Fruit fly (Drosophila melanogaster) whole organism, embryonic: ENCODE measurements around the gene CG33514.

Experiments used
- Antp ChIP-seq: fragments of 200-800 bp; sonication (Bioruptor generic); optimal IDR thresholded peaks from 3 replicates; lab custom pipeline; 2016; ENCODE audit warnings: missing biosample characterization, missing genetic modification characterization
- Asciz ChIP-seq: fragments of 200-800 bp; sonication (Bioruptor generic); optimal IDR thresholded peaks from 2 replicates; lab custom pipeline; 2017; ENCODE audit warnings: missing biosample characterization, mild to moderate bottlenecking, missing genetic modification characterization, missing genetic modification reagents
- Atf6 ChIP-seq: fragments of 200-800 bp; sonication (Bioruptor generic); IDR thresholded peaks from 2 replicates; pipeline ENCODE4 v1.3.6; 2022; ENCODE audit warnings: missing biosample characterization, missing genetic modification characterization
- Bdp1 ChIP-seq: fragments of 200-800 bp; sonication (Bioruptor generic); optimal IDR thresholded peaks from 3 replicates; lab custom pipeline; 2016; ENCODE audit warnings: missing biosample characterization, missing genetic modification characterization
- CG10366 ChIP-seq: fragments of 200-800 bp; sonication (Bioruptor generic); IDR thresholded peaks from 2 replicates; pipeline ENCODE4 v1.3.6; 2022; ENCODE audit warnings: missing biosample characterization, missing genetic modification characterization
- CG1529 ChIP-seq: fragments of 200-800 bp; sonication (Bioruptor generic); optimal IDR thresholded peaks from 3 replicates; lab custom pipeline; 2018; ENCODE audit warnings: missing biosample characterization, missing genetic modification characterization
- CG15514 ChIP-seq: fragments of 200-800 bp; sonication (Bioruptor generic); optimal IDR thresholded peaks from 3 replicates; lab custom pipeline; 2017; ENCODE audit warnings: missing biosample characterization, missing genetic modification characterization, mild to moderate bottlenecking, moderate library complexity, missing genetic modification reagents
- CG16813 ChIP-seq: fragments of 200-800 bp; sonication (Bioruptor generic); IDR thresholded peaks from 3 replicates; pipeline ENCODE4 v1.3.6; 2022; ENCODE audit warnings: missing biosample characterization, missing genetic modification characterization; ENCODE audit not compliant: partially characterized antibody
- CG31441 ChIP-seq: fragments of 200-800 bp; sonication (Bioruptor generic); IDR thresholded peaks from 2 replicates; pipeline ENCODE4 v1.3.6; 2022; ENCODE audit warnings: missing biosample characterization, missing genetic modification characterization
- CG32532 ChIP-seq: fragments of 200-800 bp; sonication (Bioruptor generic); IDR thresholded peaks from 2 replicates; pipeline ENCODE4 v1.3.6; 2022; ENCODE audit warnings: missing biosample characterization, missing genetic modification characterization
- CG3281 ChIP-seq: fragments of 200-800 bp; sonication (Bioruptor generic); optimal IDR thresholded peaks from 3 replicates; lab custom pipeline; 2017; ENCODE audit warnings: missing biosample characterization, mild to moderate bottlenecking, missing genetic modification characterization
- CG33557 ChIP-seq: fragments of 200-800 bp; sonication (Bioruptor generic); optimal IDR thresholded peaks from 2 replicates; lab custom pipeline; 2019; ENCODE audit warnings: missing biosample characterization, mild to moderate bottlenecking, missing genetic modification characterization, moderate library complexity
- CG7987 ChIP-seq: fragments of 200-800 bp; sonication (Bioruptor generic); optimal IDR thresholded peaks from 2 replicates; lab custom pipeline; 2018; ENCODE audit warnings: missing biosample characterization, mild to moderate bottlenecking, missing genetic modification characterization, moderate library complexity
- Dll ChIP-seq: fragments of 200-800 bp; sonication (Bioruptor generic); IDR thresholded peaks from 4 replicates; pipeline ENCODE4 v1.3.6; 2022; ENCODE audit warnings: missing biosample characterization, missing genetic modification characterization; ENCODE audit not compliant: partially characterized antibody
- Gug ChIP-seq: fragments of 200-800 bp; sonication (Bioruptor generic); IDR thresholded peaks from 4 replicates; pipeline ENCODE4 v1.3.6; 2022; ENCODE audit warnings: missing biosample characterization, missing genetic modification characterization
- Lpt ChIP-seq: fragments of >200 bp; optimal IDR thresholded peaks from 2 replicates; lab custom pipeline; 2018; ENCODE audit warnings: missing biosample characterization, missing genetic modification characterization
- MTF-1 ChIP-seq: fragments of 200-800 bp; sonication (Bioruptor generic); optimal IDR thresholded peaks from 2 replicates; lab custom pipeline; 2018; ENCODE audit warnings: missing biosample characterization, mild to moderate bottlenecking, missing genetic modification characterization, borderline replicate concordance
- Mes4 ChIP-seq: fragments of 200-800 bp; sonication (Bioruptor generic); optimal IDR thresholded peaks from 2 replicates; lab custom pipeline; 2016; ENCODE audit warnings: missing biosample characterization, missing genetic modification characterization
- Poxn ChIP-seq: fragments of 200-800 bp; sonication (Bioruptor generic); IDR thresholded peaks from 2 replicates; pipeline ENCODE4 v1.3.6; 2022; ENCODE audit warnings: missing biosample characterization, missing genetic modification characterization
- Spps ChIP-seq: fragments of 200-800 bp; sonication (Bioruptor generic); optimal IDR thresholded peaks from 2 replicates; lab custom pipeline; 2018; ENCODE audit warnings: missing biosample characterization, mild to moderate bottlenecking, missing genetic modification characterization
- Stat92E ChIP-seq, 3 experiments: fragments of >200 bp in 2 of 3; fragments of 200-800 bp in 1 of 3; sonication (Bioruptor generic) in 1 of 3; optimal IDR thresholded peaks; 2 replicates each; lab custom pipeline; 2017 to 2019; ENCODE audit warnings: missing biosample characterization in 3 of 3, missing genetic modification characterization in 3 of 3, mild to moderate bottlenecking in 1 of 3, moderate library complexity in 1 of 3
- Tbp ChIP-seq: fragments of >200 bp; optimal IDR thresholded peaks from 2 replicates; lab custom pipeline; 2018; ENCODE audit warnings: missing biosample characterization, missing genetic modification characterization
- Trl ChIP-seq, 3 experiments: fragments of >200 bp in 2 of 3; fragments of 200-800 bp in 1 of 3; sonication (Bioruptor generic) in 1 of 3; optimal IDR thresholded peaks; 2 replicates in 1 of 3; 3 replicates in 2 of 3; lab custom pipeline; 2016 to 2017; ENCODE audit warnings: missing biosample characterization in 1 of 3, missing genetic modification characterization in 1 of 3
- Xbp1 ChIP-seq: fragments of 200-800 bp; sonication (Bioruptor generic); optimal IDR thresholded peaks from 3 replicates; lab custom pipeline; 2016; ENCODE audit warnings: missing biosample characterization, mild to moderate bottlenecking, missing genetic modification characterization
- Xrp1 ChIP-seq: fragments of 200-800 bp; sonication (Bioruptor generic); IDR thresholded peaks from 2 replicates; pipeline ENCODE4 v1.3.6; 2022; ENCODE audit warnings: missing biosample characterization, missing genetic modification characterization
- ara ChIP-seq: fragments of 200-800 bp; sonication (Bioruptor generic); IDR thresholded peaks from 2 replicates; pipeline ENCODE4 v1.3.6; 2022; ENCODE audit warnings: missing biosample characterization, missing genetic modification characterization
- ash1 ChIP-seq: fragments of 200-800 bp; sonication (Bioruptor generic); optimal IDR thresholded peaks from 2 replicates; lab custom pipeline; 2018; ENCODE audit warnings: missing biosample characterization, mild to moderate bottlenecking, missing genetic modification characterization
- ato ChIP-seq: fragments of 200-800 bp; sonication (Bioruptor generic); IDR thresholded peaks from 2 replicates; pipeline ENCODE4 v1.3.6; 2022; ENCODE audit warnings: missing biosample characterization, missing genetic modification characterization; ENCODE audit not compliant: partially characterized antibody
- bbx ChIP-seq: fragments of 200-800 bp; sonication (Bioruptor generic); IDR thresholded peaks from 2 replicates; pipeline ENCODE4 v1.3.6; 2022; ENCODE audit warnings: missing biosample characterization, missing genetic modification characterization; ENCODE audit not compliant: partially characterized antibody
- cad ChIP-seq: fragments of >200 bp; optimal IDR thresholded peaks from 2 replicates; lab custom pipeline; 2017; ENCODE audit warnings: missing biosample characterization, missing genetic modification characterization
- eve ChIP-seq, 2 experiments: fragments of >200 bp; optimal IDR thresholded peaks; 2 replicates each; lab custom pipeline; 2017; ENCODE audit warnings: missing biosample characterization in 2 of 2, missing genetic modification characterization in 2 of 2
- gem ChIP-seq: fragments of 200-800 bp; sonication (Bioruptor generic); optimal IDR thresholded peaks from 2 replicates; lab custom pipeline; 2019; ENCODE audit warnings: missing biosample characterization, mild to moderate bottlenecking, missing genetic modification characterization, moderate library complexity
- grau ChIP-seq: fragments of 200-800 bp; optimal IDR thresholded peaks from 3 replicates; lab custom pipeline; 2019; ENCODE audit warnings: missing biosample characterization, mild to moderate bottlenecking, missing genetic modification characterization, moderate library complexity
- h ChIP-seq: fragments of >200 bp; optimal IDR thresholded peaks from 2 replicates; lab custom pipeline; 2017
- jumu ChIP-seq: fragments of 200-800 bp; sonication (Bioruptor generic); optimal IDR thresholded peaks from 3 replicates; lab custom pipeline; 2016; ENCODE audit warnings: missing biosample characterization, missing genetic modification characterization
- ken ChIP-seq: fragments of 200-800 bp; sonication (Bioruptor generic); IDR thresholded peaks from 3 replicates; pipeline ENCODE4 v1.3.6; 2022; ENCODE audit warnings: missing biosample characterization, missing genetic modification characterization
- knrl ChIP-seq: fragments of 200-800 bp; sonication (Bioruptor generic); IDR thresholded peaks from 3 replicates; pipeline ENCODE4 v1.3.6; 2022; ENCODE audit warnings: missing biosample characterization, missing genetic modification characterization; ENCODE audit not compliant: partially characterized antibody
- lmd ChIP-seq: fragments of 200-800 bp; sonication (Bioruptor generic); IDR thresholded peaks from 2 replicates; pipeline ENCODE4 v1.3.6; 2022; ENCODE audit warnings: missing biosample characterization, missing genetic modification characterization
- lov ChIP-seq, 2 experiments: fragments of 200-800 bp in 1 of 2; fragments of >200 bp in 1 of 2; sonication (Bioruptor generic) in 1 of 2; IDR thresholded peaks in 1 of 2; optimal IDR thresholded peaks in 1 of 2; 2 replicates in 1 of 2; 3 replicates in 1 of 2; pipeline versions ENCODE4 v1.3.6 to Lab custom; 2017 to 2022; ENCODE audit warnings: missing biosample characterization in 1 of 2, missing genetic modification characterization in 1 of 2
- oc ChIP-seq: fragments of 200-800 bp; sonication (Bioruptor generic); optimal IDR thresholded peaks from 2 replicates; lab custom pipeline; 2018; ENCODE audit warnings: missing biosample characterization, mild to moderate bottlenecking, missing genetic modification characterization, moderate library complexity
- odd ChIP-seq: fragments of 200-800 bp; sonication (Bioruptor generic); optimal IDR thresholded peaks from 2 replicates; lab custom pipeline; 2017; ENCODE audit warnings: missing biosample characterization, mild to moderate bottlenecking, missing genetic modification characterization
- prd ChIP-seq, 3 experiments: fragments of >200 bp in 2 of 3; fragments of 200-800 bp in 1 of 3; sonication (Bioruptor generic) in 1 of 3; optimal IDR thresholded peaks in 2 of 3; IDR thresholded peaks in 1 of 3; 2 replicates in 2 of 3; 3 replicates in 1 of 3; pipeline versions ENCODE4 v1.3.6 to Lab custom; 2017 to 2022; ENCODE audit warnings: missing biosample characterization in 1 of 3, missing genetic modification characterization in 1 of 3
- sens-2 ChIP-seq: fragments of 200-800 bp; sonication (Bioruptor generic); IDR thresholded peaks from 2 replicates; pipeline ENCODE4 v1.3.6; 2022; ENCODE audit warnings: missing biosample characterization, missing genetic modification characterization
- sim ChIP-seq: fragments of 200-800 bp; sonication (Bioruptor generic); IDR thresholded peaks from 2 replicates; pipeline ENCODE4 v1.3.6; 2022; ENCODE audit warnings: missing biosample characterization, missing genetic modification characterization
- sisA ChIP-seq: fragments of 200-800 bp; sonication (Bioruptor generic); IDR thresholded peaks from 2 replicates; pipeline ENCODE4 v1.3.6; 2022; ENCODE audit warnings: missing biosample characterization, missing genetic modification characterization
- sr ChIP-seq: fragments of 200-800 bp; sonication (Bioruptor generic); IDR thresholded peaks from 3 replicates; pipeline ENCODE4 v1.3.6; 2022; ENCODE audit warnings: missing biosample characterization, missing genetic modification characterization
- vfl ChIP-seq: fragments of 200-800 bp; sonication (Bioruptor generic); optimal IDR thresholded peaks from 2 replicates; lab custom pipeline; 2016; ENCODE audit warnings: missing biosample characterization, missing genetic modification characterization
- z ChIP-seq: fragments of 200-800 bp; sonication (Bioruptor generic); IDR thresholded peaks from 3 replicates; pipeline ENCODE4 v1.3.6; 2022; ENCODE audit warnings: missing biosample characterization, missing genetic modification characterization

Gene CG33514

DNA sequence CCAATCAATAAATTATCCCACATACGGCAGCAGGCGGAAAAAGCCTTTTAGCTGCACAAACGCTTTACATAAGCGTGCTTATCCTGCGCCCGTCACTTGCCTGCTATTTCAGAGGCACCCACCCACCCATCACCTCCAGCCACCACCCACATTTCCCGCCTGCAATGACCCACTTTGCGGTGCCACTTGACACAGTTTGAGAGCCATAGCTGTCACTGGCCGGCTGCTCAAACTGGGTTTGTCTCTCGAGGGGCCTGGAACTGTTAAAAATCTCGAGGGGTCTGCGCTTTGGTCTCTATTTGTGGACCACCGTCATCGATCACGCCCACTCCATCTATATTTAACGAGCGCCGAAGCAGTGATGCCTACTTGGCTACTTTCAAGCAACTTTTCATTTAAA is 6.7 kb downstream of the CG33514 start (continued):
- TF ChIP-seq Bdp1 (GFP tag; lab: Kevin White, UChicago), result no peak
- no peak for TF ChIP-seq MTF-1 (GFP tag; lab: Kevin White, UChicago)
- no peak for TF ChIP-seq ash1 (GFP tag; lab: Kevin White, UChicago)
- TF ChIP-seq Antp, result no peak
- no peak for TF ChIP-seq Trl (optimal IDR thresholded peaks at IDR 0.05; lab: Kevin White, UChicago)
- no peak for TF ChIP-seq Trl (GFP tag; optimal IDR thresholded peaks at IDR 0.05; lab: Kevin White, UChicago)
- no peak for TF ChIP-seq ara (GFP tag; lab: Robert Waterston, UW)
- TF ChIP-seq sr (GFP tag; lab: Robert Waterston, UW), result peak; percentile 44; the same call in 1 of the 3 replicates
- TF ChIP-seq CG1529 (GFP tag; lab: Kevin White, UChicago), result no peak
- TF ChIP-seq knrl, result 0 out of 3 replicates have a peak, but pooled peaks have one; percentile 9
- no peak for TF ChIP-seq Mes4
- no peak for TF ChIP-seq Poxn (GFP tag; lab: Robert Waterston, UW)
- TF ChIP-seq ken (GFP tag; lab: Robert Waterston, UW), result 0 out of 3 replicates have a peak, but pooled peaks have one; percentile 11
- TF ChIP-seq Xrp1 (GFP tag; lab: Robert Waterston, UW), result 0 out of 2 replicates have a peak, but pooled peaks have one; percentile 7
- TF ChIP-seq CG3281, result no peak
- TF ChIP-seq Spps (tag; lab: Kevin White, UChicago), result no peak
- TF ChIP-seq vfl (GFP tag; lab: Kevin White, UChicago), result no peak
- TF ChIP-seq CG16813, result 0 out of 3 replicates have a peak, but pooled peaks have one; percentile 10
- peak; percentile 79 for TF ChIP-seq cad (GFP tag; lab: Kevin White, UChicago)
- TF ChIP-seq, all 482 proteins: peak for 8

DNA sequence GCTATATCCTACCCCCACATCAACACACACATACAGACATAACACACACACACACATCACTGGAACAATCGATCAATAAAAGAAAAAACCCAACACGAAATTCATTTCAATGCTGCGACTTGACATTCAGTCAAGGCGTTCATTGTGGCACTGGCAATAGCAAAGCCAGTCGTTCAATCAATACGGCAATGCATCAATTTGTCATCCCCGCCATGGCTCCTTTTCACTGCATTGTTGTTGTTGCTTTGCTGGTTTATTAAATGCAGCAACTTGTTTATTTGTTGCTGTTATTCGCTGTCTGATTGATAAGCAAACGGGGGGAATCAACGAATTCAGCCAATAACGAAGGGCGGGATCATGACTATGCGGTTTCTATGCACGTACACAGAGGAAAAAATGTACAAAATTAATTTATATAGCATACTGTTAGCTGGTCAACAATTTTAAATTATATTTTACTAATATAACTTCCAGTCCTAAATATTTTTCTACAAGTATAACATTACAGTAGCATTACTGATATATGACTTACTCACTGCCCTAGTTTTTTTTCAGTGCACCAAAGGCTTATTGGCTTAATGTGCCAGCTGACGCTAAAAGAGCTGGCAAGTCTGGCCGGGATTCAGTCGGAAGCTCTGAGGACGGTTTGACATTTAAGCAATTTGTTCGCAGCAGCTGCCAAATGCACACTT is 10.6 kb downstream of the CG33514 start:
- peak; percentile 1 for TF ChIP-seq Asciz
- no peak for TF ChIP-seq z (GFP tag; lab: Robert Waterston, UW)
- no peak for TF ChIP-seq Tbp (GFP tag; lab: Kevin White, UChicago)
- TF ChIP-seq lov (optimal IDR thresholded peaks at IDR 0.05; lab: Kevin White, UChicago), result no peak
- no peak for TF ChIP-seq lov (GFP tag; IDR thresholded peaks at IDR 0.05; lab: Robert Waterston, UW)
- no peak for TF ChIP-seq bbx (GFP tag; lab: Robert Waterston, UW)
- no peak for TF ChIP-seq prd (optimal IDR thresholded peaks at IDR 0.05; lab: Kevin White, UChicago)
- TF ChIP-seq prd (GFP tag; IDR thresholded peaks at IDR 0.05; lab: Robert Waterston, UW), result no peak
- no peak for TF ChIP-seq Gug (GFP tag; lab: Robert Waterston, UW)
- no peak for TF ChIP-seq Dll (GFP tag; lab: Robert Waterston, UW)
- no peak for TF ChIP-seq sim
- peak; percentile 53 for TF ChIP-seq CG10366 (GFP tag; lab: Robert Waterston, UW)
- TF ChIP-seq CG32532, result peak; percentile 9; the same call in 1 of the 2 replicates
- no peak for TF ChIP-seq CG7987
- no peak for TF ChIP-seq Lpt (GFP tag; lab: Kevin White, UChicago)
- TF ChIP-seq sens-2 (GFP tag; lab: Robert Waterston, UW), result no peak
- peak; percentile 31 for TF ChIP-seq grau (tag; lab: Kevin White, UChicago)
- no peak for TF ChIP-seq Stat92E (GFP tag; optimal IDR thresholded peaks at IDR 0.05; lab: Kevin White, UChicago)
- TF ChIP-seq CG31441 (GFP tag; lab: Robert Waterston, UW), result 0 out of 2 replicates have a peak, but pooled peaks have one; percentile 21
- no peak for TF ChIP-seq oc (tag; lab: Kevin White, UChicago)
- 0 out of 2 replicates have a peak, but pooled peaks have one; percentile 16 for TF ChIP-seq sisA (GFP tag; lab: Robert Waterston, UW)
- TF ChIP-seq CG33557, result no peak
- no peak for TF ChIP-seq jumu (GFP tag; lab: Kevin White, UChicago)
- TF ChIP-seq odd (GFP tag; lab: Kevin White, UChicago), result no peak
- no peak for TF ChIP-seq CG15514 (GFP tag; lab: Kevin White, UChicago)
- peak in 1 of 2 experiments; percentile 12 for TF ChIP-seq eve (GFP tag; optimal IDR thresholded peaks at IDR 0.05; lab: Kevin White, UChicago)
- TF ChIP-seq lmd (GFP tag; lab: Robert Waterston, UW), result peak; percentile 34; the same call in 1 of the 2 replicates
- no peak for TF ChIP-seq ato (GFP tag; lab: Robert Waterston, UW)
- peak; percentile 23; the same call in 1 of the 2 replicates for TF ChIP-seq Atf6
- TF ChIP-seq gem, result peak; percentile 65
- TF ChIP-seq Xbp1 (GFP tag; lab: Kevin White, UChicago), result peak; percentile 31
- TF ChIP-seq h (lab: Kevin White, UChicago), result no peak
